Worm (Caenorhabditis elegans) whole organism, young adult: ENCODE results near the gene T04C9.1.

Experiments
- F49E8.2 ChIP-seq: sonication (generic microtip); optimal IDR thresholded peaks from 3 replicates; lab custom pipeline; 2017; ENCODE audit warnings: missing genetic modification characterization, mild to moderate bottlenecking, missing compliant biosample characterization, antibody characterized with exemption, moderate library complexity; ENCODE audit not compliant: insufficient read depth
- K11D2.4 ChIP-seq: fragments of 200-800 bp; sonication (Bioruptor generic); IDR thresholded peaks from 2 replicates; pipeline ENCODE4 v1.3.6; 2022; ENCODE audit warnings: missing genetic modification reagents, missing genetic modification characterization, missing compliant biosample characterization
- K12H6.12 ChIP-seq: fragments of 200-800 bp; sonication (Bioruptor generic); optimal IDR thresholded peaks from 2 replicates; lab custom pipeline; 2018; ENCODE audit warnings: mild to moderate bottlenecking, missing genetic modification characterization, missing compliant biosample characterization
- T26A5.8 ChIP-seq: sonication (generic microtip); optimal IDR thresholded peaks from 2 replicates; lab custom pipeline; 2016; ENCODE audit warnings: missing genetic modification characterization, missing compliant biosample characterization
- Y56A3A.18 ChIP-seq: fragments of 200-800 bp; sonication (Bioruptor generic); IDR thresholded peaks from 2 replicates; pipeline ENCODE4 v1.3.6; 2022; ENCODE audit warnings: missing genetic modification reagents, missing genetic modification characterization, missing compliant biosample characterization
- ZK185.1 ChIP-seq: sonication (generic microtip); optimal IDR thresholded peaks from 2 replicates; lab custom pipeline; 2016; ENCODE audit warnings: mild to moderate bottlenecking, missing genetic modification characterization, missing compliant biosample characterization; ENCODE audit not compliant: poor library complexity, severe bottlenecking
- ama-1 ChIP-seq, 3 experiments: fragments of 150-350 bp in 1 of 3; sonication (generic microtip) in 2 of 3; optimal IDR thresholded peaks; 2 replicates each; lab custom pipeline; 2014 to 2018; ENCODE audit warnings: missing biosample characterization in 2 of 3, missing genetic modification characterization in 2 of 3, missing genetic modification reagents in 2 of 3
- aptf-3 ChIP-seq: fragments of 200-800 bp; sonication (Bioruptor generic); IDR thresholded peaks from 2 replicates; pipeline ENCODE4 v1.3.6; 2022; ENCODE audit warnings: missing genetic modification characterization, missing compliant biosample characterization
- attf-5 ChIP-seq: fragments of 200-800 bp; sonication (Bioruptor generic); optimal IDR thresholded peaks from 2 replicates; lab custom pipeline; 2018; ENCODE audit warnings: mild to moderate bottlenecking, missing genetic modification characterization, missing compliant biosample characterization
- bed-1 ChIP-seq: fragments of 200-800 bp; sonication (Bioruptor generic); IDR thresholded peaks from 2 replicates; pipeline ENCODE4 v1.3.6; 2022; ENCODE audit warnings: missing genetic modification reagents, missing genetic modification characterization, missing compliant biosample characterization
- cebp-1 ChIP-seq, 2 experiments: fragments of 200-800 bp in 1 of 2; sonication (Bioruptor generic) in 1 of 2; sonication (generic microtip) in 1 of 2; IDR thresholded peaks in 1 of 2; optimal IDR thresholded peaks in 1 of 2; 2 replicates each; pipeline versions ENCODE4 v1.3.6 to Lab custom; 2017 to 2022; ENCODE audit warnings: missing compliant biosample characterization in 2 of 2, missing genetic modification characterization in 2 of 2, mild to moderate bottlenecking in 1 of 2, missing genetic modification reagents in 1 of 2, moderate library complexity in 1 of 2
- ceh-100 ChIP-seq: fragments of 200-800 bp; sonication (Bioruptor generic); IDR thresholded peaks from 2 replicates; pipeline ENCODE4 v1.3.6; 2022; ENCODE audit warnings: missing genetic modification reagents, missing genetic modification characterization, missing compliant biosample characterization
- ceh-40 ChIP-seq: fragments of 200-800 bp; sonication (Bioruptor generic); IDR thresholded peaks from 2 replicates; pipeline ENCODE4 v1.3.6; 2022; ENCODE audit warnings: missing genetic modification characterization, missing compliant biosample characterization
- dpl-1 ChIP-seq: fragments of 150-350 bp; optimal IDR thresholded peaks from 2 replicates; lab custom pipeline; 2014; ENCODE audit warnings: missing biosample characterization, missing genetic modification reagents, missing genetic modification characterization
- egl-44 ChIP-seq: fragments of 200-800 bp; sonication (Bioruptor generic); IDR thresholded peaks from 2 replicates; pipeline ENCODE4 v1.3.6; 2022; ENCODE audit warnings: missing genetic modification reagents, missing genetic modification characterization, missing compliant biosample characterization
- ets-4 ChIP-seq: fragments of 200-800 bp; sonication (Bioruptor generic); optimal IDR thresholded peaks from 2 replicates; lab custom pipeline; 2018; ENCODE audit warnings: mild to moderate bottlenecking, missing genetic modification characterization, missing compliant biosample characterization
- fkh-3 ChIP-seq: sonication (generic microtip); optimal IDR thresholded peaks from 2 replicates; lab custom pipeline; 2016; ENCODE audit warnings: mild to moderate bottlenecking, missing genetic modification characterization, missing compliant biosample characterization
- hlh-26 ChIP-seq: fragments of 200-800 bp; sonication (Bioruptor generic); conservative IDR thresholded peaks from 2 replicates; pipeline ENCODE4 v1.3.6; 2022; ENCODE audit warnings: missing genetic modification reagents, missing genetic modification characterization, missing compliant biosample characterization
- hmg-1.2 ChIP-seq: fragments of 200-800 bp; sonication (Bioruptor generic); IDR thresholded peaks from 2 replicates; pipeline ENCODE4 v1.3.6; 2022; ENCODE audit warnings: missing genetic modification reagents, missing genetic modification characterization, missing compliant biosample characterization
- lag-1 ChIP-seq: fragments of 200-800 bp; sonication (Bioruptor generic); IDR thresholded peaks from 2 replicates; pipeline ENCODE4 v1.3.6; 2022; ENCODE audit warnings: missing genetic modification reagents, missing genetic modification characterization, missing compliant biosample characterization
- let-526 ChIP-seq: fragments of 200-800 bp; sonication (Bioruptor generic); IDR thresholded peaks from 2 replicates; pipeline ENCODE4 v1.3.6; 2022; ENCODE audit warnings: missing genetic modification reagents, missing genetic modification characterization, missing compliant biosample characterization
- lin-35 ChIP-seq, 3 experiments: fragments of 150-350 bp in 2 of 3; sonication (generic microtip) in 1 of 3; optimal IDR thresholded peaks; 2 replicates each; lab custom pipeline; 2014 to 2018; ENCODE audit warnings: missing biosample characterization in 3 of 3, missing genetic modification characterization in 3 of 3, missing genetic modification reagents in 3 of 3
- lin-40 ChIP-seq: sonication (generic microtip); optimal IDR thresholded peaks from 2 replicates; lab custom pipeline; 2016; ENCODE audit warnings: missing genetic modification characterization, mild to moderate bottlenecking, missing compliant biosample characterization, missing genotype, missing genetic modification reagents
- lir-1 ChIP-seq: fragments of 200-800 bp; sonication (Bioruptor generic); conservative IDR thresholded peaks from 2 replicates; pipeline ENCODE4 v1.3.6; 2022; ENCODE audit warnings: missing genetic modification reagents, missing genetic modification characterization, missing compliant biosample characterization
- mcd-1 ChIP-seq: fragments of 200-800 bp; sonication (Bioruptor generic); IDR thresholded peaks from 2 replicates; pipeline ENCODE4 v1.3.6; 2022; ENCODE audit warnings: missing genetic modification reagents, missing genetic modification characterization, missing compliant biosample characterization
- mel-28 ChIP-seq: sonication (generic microtip); optimal IDR thresholded peaks from 2 replicates; lab custom pipeline; 2016; ENCODE audit warnings: borderline replicate concordance, mild to moderate bottlenecking, missing genetic modification characterization, missing compliant biosample characterization
- nhr-80 ChIP-seq: sonication (generic microtip); optimal IDR thresholded peaks from 2 replicates; lab custom pipeline; 2016; ENCODE audit warnings: missing genetic modification characterization, missing compliant biosample characterization
- somi-1 ChIP-seq: fragments of 200-800 bp; sonication (Bioruptor generic); optimal IDR thresholded peaks from 2 replicates; lab custom pipeline; 2018; ENCODE audit warnings: mild to moderate bottlenecking, missing genetic modification characterization, missing compliant biosample characterization
- unc-62 ChIP-seq: fragments of 150-350 bp; optimal IDR thresholded peaks from 2 replicates; lab custom pipeline; 2014; ENCODE audit warnings: missing biosample characterization, missing genetic modification reagents, missing genetic modification characterization
- zfh-2 ChIP-seq: fragments of 200-800 bp; sonication (Bioruptor generic); conservative IDR thresholded peaks from 2 replicates; pipeline ENCODE4 v1.3.6; 2022; ENCODE audit warnings: missing genetic modification reagents, missing genetic modification characterization, missing compliant biosample characterization
- zim-3 ChIP-seq: sonication (generic microtip); optimal IDR thresholded peaks from 2 replicates; lab custom pipeline; 2017; ENCODE audit warnings: mild to moderate bottlenecking, missing genetic modification characterization, moderate library complexity, missing compliant biosample characterization
- ztf-3 ChIP-seq: fragments of 200-800 bp; sonication (Bioruptor generic); optimal IDR thresholded peaks from 2 replicates; lab custom pipeline; 2018; ENCODE audit warnings: mild to moderate bottlenecking, missing genetic modification characterization, missing compliant biosample characterization

Gene T04C9.1

ce11 chrIII:5949817-5950216 lies 43.2 kb upstream of the T04C9.1 start:
- TF ChIP-seq K11D2.4 (GFP tag; lab: Robert Waterston, UW) (peak; percentile 44; the same call in 1 of the 2 replicates), K12H6.12 (tag; lab: Kevin White, UChicago) (peak; percentile 48), zfh-2 (GFP tag; lab: Robert Waterston, UW) (peak; percentile 65), lag-1 (GFP tag; lab: Robert Waterston, UW) (no peak), hmg-1.2 (GFP tag; lab: Robert Waterston, UW) (peak; percentile 77), unc-62 (GFP tag; lab: Kevin White, UChicago) (no peak), lin-35 (GFP tag; optimal IDR thresholded peaks at IDR 0.05; lab: Kevin White, UChicago) (peak in 1 of 3 experiments; percentile 8), ama-1 (optimal IDR thresholded peaks at IDR 0.05; lab: Kevin White, UChicago) (peak; percentile 60), ama-1 (GFP tag; optimal IDR thresholded peaks at IDR 0.05; lab: Kevin White, UChicago) (no peak), fkh-3 (no peak), cebp-1 (GFP tag; IDR thresholded peaks at IDR 0.05; lab: Robert Waterston, UW) (no peak), cebp-1 (tag; optimal IDR thresholded peaks at IDR 0.05; lab: Kevin White, UChicago) (peak; percentile 14), somi-1 (GFP tag; lab: Kevin White, UChicago) (peak; percentile 27), ets-4 (GFP tag; lab: Kevin White, UChicago) (no peak), ceh-100 (GFP tag; lab: Robert Waterston, UW) (no peak), mcd-1 (GFP tag; lab: Robert Waterston, UW) (0 out of 2 replicates have a peak, but pooled peaks have one; percentile 9), ztf-3 (GFP tag; lab: Kevin White, UChicago) (peak; percentile 17), T26A5.8 (no peak)

- TF ChIP-seq dpl-1 (GFP tag; lab: Kevin White, UChicago) (no peak), ceh-40 (GFP tag; lab: Robert Waterston, UW) (no peak), ets-4 (GFP tag; lab: Kevin White, UChicago) (no peak), F49E8.2 (tag; lab: Kevin White, UChicago) (no peak), lir-1 (GFP tag; lab: Robert Waterston, UW) (no peak), nhr-80 (peak; percentile 12), attf-5 (GFP tag; lab: Kevin White, UChicago) (no peak), ZK185.1 (tag; lab: Kevin White, UChicago) (no peak), hlh-26 (GFP tag; lab: Robert Waterston, UW) (no peak), mel-28 (tag; lab: Kevin White, UChicago) (no peak), Y56A3A.18 (GFP tag; lab: Robert Waterston, UW) (0 out of 2 replicates have a peak, but pooled peaks have one; percentile 23), egl-44 (GFP tag; lab: Robert Waterston, UW) (no peak), ama-1 (optimal IDR thresholded peaks at IDR 0.05; lab: Kevin White, UChicago) (peak; percentile 16), ama-1 (GFP tag; optimal IDR thresholded peaks at IDR 0.05; lab: Kevin White, UChicago) (no peak), let-526 (GFP tag; lab: Robert Waterston, UW) (no peak), aptf-3 (GFP tag; lab: Robert Waterston, UW) (0 out of 2 replicates have a peak, but pooled peaks have one; percentile 15), bed-1 (no peak), zim-3 (peak; percentile 15), lin-40 (no peak), lin-35 (GFP tag; optimal IDR thresholded peaks at IDR 0.05; lab: Kevin White, UChicago) (no peak), zfh-2 (GFP tag; lab: Robert Waterston, UW) (no peak), K11D2.4 (GFP tag; lab: Robert Waterston, UW) (no peak)
Observed at ce11 chrIII:5950756-5951345, 42.2 kb upstream of the T04C9.1 start.
